Worm (Caenorhabditis elegans) whole organism, young adult: ENCODE data around the gene C31H2.4.

Experiments used
- B0035.1 ChIP-seq: sonication (generic microtip); optimal IDR thresholded peaks from 2 replicates; lab custom pipeline; 2016; ENCODE audit warnings: missing genetic modification characterization, mild to moderate bottlenecking, missing compliant biosample characterization, missing genotype, missing genetic modification reagents
- C06A6.2 ChIP-seq: fragments of 200-800 bp; sonication (Bioruptor generic); conservative IDR thresholded peaks from 2 replicates; pipeline ENCODE4 v1.3.6; 2022; ENCODE audit warnings: missing genetic modification characterization, missing compliant biosample characterization
- F22D6.2 ChIP-seq: sonication (generic microtip); optimal IDR thresholded peaks from 2 replicates; lab custom pipeline; 2016; ENCODE audit warnings: mild to moderate bottlenecking, missing genetic modification characterization, missing compliant biosample characterization
- F39B2.1 ChIP-seq: fragments of 200-800 bp; sonication (Bioruptor generic); IDR thresholded peaks from 2 replicates; pipeline ENCODE4 v1.3.6; 2022; ENCODE audit warnings: missing genetic modification reagents, missing genetic modification characterization, missing compliant biosample characterization
- F49E8.2 ChIP-seq: sonication (generic microtip); optimal IDR thresholded peaks from 3 replicates; lab custom pipeline; 2017; ENCODE audit warnings: missing genetic modification characterization, mild to moderate bottlenecking, missing compliant biosample characterization, antibody characterized with exemption, moderate library complexity; ENCODE audit not compliant: insufficient read depth
- F57A8.1 ChIP-seq: fragments of 200-800 bp; sonication (Bioruptor generic); optimal IDR thresholded peaks from 2 replicates; lab custom pipeline; 2018; ENCODE audit warnings: mild to moderate bottlenecking, missing genetic modification characterization, moderate library complexity, missing compliant biosample characterization
- K11D2.4 ChIP-seq: fragments of 200-800 bp; sonication (Bioruptor generic); IDR thresholded peaks from 2 replicates; pipeline ENCODE4 v1.3.6; 2022; ENCODE audit warnings: missing genetic modification reagents, missing genetic modification characterization, missing compliant biosample characterization
- K12H6.12 ChIP-seq: fragments of 200-800 bp; sonication (Bioruptor generic); optimal IDR thresholded peaks from 2 replicates; lab custom pipeline; 2018; ENCODE audit warnings: mild to moderate bottlenecking, missing genetic modification characterization, missing compliant biosample characterization
- T07F8.4 ChIP-seq: sonication (generic microtip); optimal IDR thresholded peaks from 2 replicates; lab custom pipeline; 2016; ENCODE audit warnings: mild to moderate bottlenecking, missing genetic modification characterization, moderate library complexity, missing compliant biosample characterization
- T26A5.8 ChIP-seq: sonication (generic microtip); optimal IDR thresholded peaks from 2 replicates; lab custom pipeline; 2016; ENCODE audit warnings: missing genetic modification characterization, missing compliant biosample characterization
- Y53F4B.3 ChIP-seq: fragments of 200-800 bp; sonication (Bioruptor generic); IDR thresholded peaks from 2 replicates; pipeline ENCODE4 v1.3.6; 2022; ENCODE audit warnings: missing genetic modification reagents, missing genetic modification characterization, missing compliant biosample characterization
- Y53G8AR.9 ChIP-seq: fragments of 200-800 bp; sonication (Bioruptor generic); conservative IDR thresholded peaks from 2 replicates; pipeline ENCODE4 v1.3.6; 2022; ENCODE audit warnings: missing genetic modification reagents, missing genetic modification characterization, missing compliant biosample characterization
- Y95B8A.8 ChIP-seq: fragments of 200-800 bp; sonication (Bioruptor generic); IDR thresholded peaks from 2 replicates; pipeline ENCODE4 v1.3.6; 2022; ENCODE audit warnings: missing genetic modification reagents, missing genetic modification characterization, missing compliant biosample characterization
- ZK185.1 ChIP-seq: sonication (generic microtip); optimal IDR thresholded peaks from 2 replicates; lab custom pipeline; 2016; ENCODE audit warnings: mild to moderate bottlenecking, missing genetic modification characterization, missing compliant biosample characterization; ENCODE audit not compliant: poor library complexity, severe bottlenecking
- akir-1 ChIP-seq: fragments of 200-800 bp; sonication (Bioruptor generic); optimal IDR thresholded peaks from 2 replicates; lab custom pipeline; 2018; ENCODE audit warnings: mild to moderate bottlenecking, missing genetic modification characterization, moderate library complexity, missing compliant biosample characterization
- ama-1 ChIP-seq, 3 experiments: fragments of 150-350 bp in 1 of 3; sonication (generic microtip) in 2 of 3; optimal IDR thresholded peaks; 2 replicates each; lab custom pipeline; 2014 to 2018; ENCODE audit warnings: missing biosample characterization in 2 of 3, missing genetic modification characterization in 2 of 3, missing genetic modification reagents in 2 of 3
- aptf-2 ChIP-seq: fragments of 200-800 bp; sonication (Bioruptor generic); conservative IDR thresholded peaks from 2 replicates; pipeline ENCODE4 v1.3.6; 2022; ENCODE audit warnings: missing genetic modification reagents, missing genetic modification characterization, missing compliant biosample characterization
- bed-1 ChIP-seq: fragments of 200-800 bp; sonication (Bioruptor generic); IDR thresholded peaks from 2 replicates; pipeline ENCODE4 v1.3.6; 2022; ENCODE audit warnings: missing genetic modification reagents, missing genetic modification characterization, missing compliant biosample characterization
- ceh-27 ChIP-seq: fragments of 200-800 bp; sonication (Bioruptor generic); optimal IDR thresholded peaks from 2 replicates; lab custom pipeline; 2018; ENCODE audit warnings: mild to moderate bottlenecking, missing genetic modification characterization, moderate library complexity, missing compliant biosample characterization
- dpl-1 ChIP-seq: fragments of 150-350 bp; optimal IDR thresholded peaks from 2 replicates; lab custom pipeline; 2014; ENCODE audit warnings: missing biosample characterization, missing genetic modification reagents, missing genetic modification characterization
- efl-1 ChIP-seq: fragments of 150-350 bp; optimal IDR thresholded peaks from 2 replicates; lab custom pipeline; 2014; ENCODE audit warnings: missing biosample characterization, missing genetic modification reagents, missing genetic modification characterization
- egrh-3 ChIP-seq: fragments of 200-800 bp; sonication (Bioruptor generic); IDR thresholded peaks from 2 replicates; pipeline ENCODE4 v1.3.6; 2022; ENCODE audit warnings: missing genetic modification reagents, missing genetic modification characterization, missing compliant biosample characterization
- fkh-3 ChIP-seq: sonication (generic microtip); optimal IDR thresholded peaks from 2 replicates; lab custom pipeline; 2016; ENCODE audit warnings: mild to moderate bottlenecking, missing genetic modification characterization, missing compliant biosample characterization
- gei-17 ChIP-seq: fragments of 200-800 bp; sonication (Bioruptor generic); optimal IDR thresholded peaks from 2 replicates; lab custom pipeline; 2018; ENCODE audit warnings: mild to moderate bottlenecking, missing genetic modification characterization, missing compliant biosample characterization
- him-1 ChIP-seq: sonication (generic microtip); optimal IDR thresholded peaks from 2 replicates; lab custom pipeline; 2016; ENCODE audit warnings: missing genotype, missing genetic modification reagents, missing genetic modification characterization, missing compliant biosample characterization
- hmg-20 ChIP-seq: fragments of 200-800 bp; sonication (Bioruptor generic); IDR thresholded peaks from 2 replicates; pipeline ENCODE4 v1.3.6; 2022; ENCODE audit warnings: missing genetic modification reagents, missing genetic modification characterization, missing compliant biosample characterization
- hsf-1 ChIP-seq: fragments of 200-800 bp; sonication (Bioruptor generic); IDR thresholded peaks from 2 replicates; pipeline ENCODE4 v1.3.6; 2022; ENCODE audit warnings: missing genetic modification reagents, missing genetic modification characterization, missing compliant biosample characterization
- lin-54 ChIP-seq: fragments of 200-800 bp; sonication (Bioruptor generic); optimal IDR thresholded peaks from 2 replicates; lab custom pipeline; 2018; ENCODE audit warnings: mild to moderate bottlenecking, missing genetic modification characterization, missing compliant biosample characterization
- madf-10 ChIP-seq: sonication (generic microtip); optimal IDR thresholded peaks from 2 replicates; lab custom pipeline; 2016; ENCODE audit warnings: mild to moderate bottlenecking, missing genetic modification characterization, missing compliant biosample characterization
- madf-3 ChIP-seq: fragments of 200-800 bp; sonication (Bioruptor generic); IDR thresholded peaks from 2 replicates; pipeline ENCODE4 v1.3.6; 2022; ENCODE audit warnings: missing genetic modification reagents, missing genetic modification characterization, missing compliant biosample characterization
- madf-6 ChIP-seq: fragments of 200-800 bp; sonication (Bioruptor generic); IDR thresholded peaks from 2 replicates; pipeline ENCODE4 v1.3.6; 2022; ENCODE audit warnings: missing genetic modification reagents, missing genetic modification characterization, missing compliant biosample characterization
- mcd-1 ChIP-seq: fragments of 200-800 bp; sonication (Bioruptor generic); IDR thresholded peaks from 2 replicates; pipeline ENCODE4 v1.3.6; 2022; ENCODE audit warnings: missing genetic modification reagents, missing genetic modification characterization, missing compliant biosample characterization
- mes-4 ChIP-seq: sonication (generic microtip); optimal IDR thresholded peaks from 2 replicates; lab custom pipeline; 2016; ENCODE audit warnings: missing genotype, missing genetic modification characterization, missing compliant biosample characterization
- nhr-80 ChIP-seq: sonication (generic microtip); optimal IDR thresholded peaks from 2 replicates; lab custom pipeline; 2016; ENCODE audit warnings: missing genetic modification characterization, missing compliant biosample characterization
- nhr-90 ChIP-seq: sonication (generic microtip); optimal IDR thresholded peaks from 2 replicates; lab custom pipeline; 2016; ENCODE audit warnings: missing genotype, mild to moderate bottlenecking, missing genetic modification characterization, missing compliant biosample characterization
- sdz-38 ChIP-seq: sonication (generic microtip); optimal IDR thresholded peaks from 2 replicates; lab custom pipeline; 2016; ENCODE audit warnings: missing genotype, missing genetic modification characterization, missing compliant biosample characterization
- somi-1 ChIP-seq: fragments of 200-800 bp; sonication (Bioruptor generic); optimal IDR thresholded peaks from 2 replicates; lab custom pipeline; 2018; ENCODE audit warnings: mild to moderate bottlenecking, missing genetic modification characterization, missing compliant biosample characterization
- unc-130 ChIP-seq: sonication (generic microtip); optimal IDR thresholded peaks from 2 replicates; lab custom pipeline; 2016; ENCODE audit warnings: missing genetic modification reagents, missing genetic modification characterization, missing compliant biosample characterization
- zfh-2 ChIP-seq: fragments of 200-800 bp; sonication (Bioruptor generic); conservative IDR thresholded peaks from 2 replicates; pipeline ENCODE4 v1.3.6; 2022; ENCODE audit warnings: missing genetic modification reagents, missing genetic modification characterization, missing compliant biosample characterization
- zim-3 ChIP-seq: sonication (generic microtip); optimal IDR thresholded peaks from 2 replicates; lab custom pipeline; 2017; ENCODE audit warnings: mild to moderate bottlenecking, missing genetic modification characterization, moderate library complexity, missing compliant biosample characterization

Gene C31H2.4

DNA sequence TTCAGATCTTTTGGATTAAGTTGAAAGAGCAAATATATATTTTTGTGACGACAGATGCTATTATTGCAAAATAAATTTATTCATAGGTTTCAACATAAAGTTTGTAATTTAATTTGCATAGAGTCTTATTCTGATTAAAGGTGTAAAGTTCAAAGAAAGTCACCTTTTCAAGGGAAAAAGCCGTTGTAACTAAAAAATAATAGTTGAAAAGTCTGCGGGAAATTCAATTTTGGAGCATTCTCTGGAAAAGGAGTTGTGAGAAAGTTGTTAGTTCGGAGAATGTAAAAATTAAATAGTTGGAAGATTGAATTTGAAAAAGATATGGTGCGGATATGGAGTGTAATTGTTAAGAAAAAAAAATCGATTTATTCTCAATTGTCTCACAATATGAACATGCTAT lies 4.6 kb upstream of the C31H2.4 start:
- no peak for TF ChIP-seq fkh-3 (tag; lab: Kevin White, UChicago)
- TF ChIP-seq nhr-80 (tag; lab: Kevin White, UChicago) = no peak
- no peak for TF ChIP-seq dpl-1 (GFP tag; lab: Kevin White, UChicago)
- TF ChIP-seq ZK185.1 (tag; lab: Kevin White, UChicago) = no peak
- TF ChIP-seq madf-10 (tag; lab: Kevin White, UChicago) = no peak
- TF ChIP-seq madf-6 = no peak
- TF ChIP-seq Y53G8AR.9 (GFP tag; lab: Robert Waterston, UW) = no peak
- TF ChIP-seq him-1 (tag; lab: Kevin White, UChicago) = no peak
- no peak for TF ChIP-seq gei-17 (GFP tag; lab: Kevin White, UChicago)
- TF ChIP-seq B0035.1 (tag; lab: Kevin White, UChicago) = no peak
- TF ChIP-seq aptf-2 = no peak
- TF ChIP-seq K12H6.12 = no peak
- no peak for TF ChIP-seq zfh-2 (GFP tag; lab: Robert Waterston, UW)

DNA sequence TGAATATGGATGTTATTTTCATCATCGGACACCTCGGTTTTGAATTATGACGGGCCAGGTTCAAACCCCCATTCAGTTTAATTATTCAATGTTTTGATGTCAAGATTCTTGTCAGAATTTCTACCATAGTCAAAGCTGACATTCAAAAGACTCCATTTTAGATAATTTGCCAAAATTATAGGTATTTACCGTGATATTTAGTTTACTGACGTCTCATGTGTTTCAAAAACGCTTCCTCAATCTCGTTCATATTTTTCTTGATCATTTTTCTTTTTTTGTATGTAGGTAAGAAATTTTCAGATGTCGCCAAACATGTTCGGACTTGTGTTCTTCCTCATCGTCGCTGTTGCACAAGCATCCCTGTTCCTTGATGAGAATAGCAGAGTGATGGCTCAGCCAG lies 3.3 kb upstream of the C31H2.4 start, which contains the start of gene EGAP5.1:
Gene EGAP5.1 (plus strand): TSS at position 301 of the 400 bp plus-strand sequence.
- TF ChIP-seq F22D6.2 (tag; lab: Kevin White, UChicago) = no peak
- TF ChIP-seq somi-1 (GFP tag; lab: Kevin White, UChicago) = no peak
- TF ChIP-seq F57A8.1 (GFP tag; lab: Kevin White, UChicago) = no peak
- no peak for TF ChIP-seq hmg-20 (GFP tag; lab: Robert Waterston, UW)
- TF ChIP-seq madf-6 = no peak
- no peak for TF ChIP-seq ZK185.1 (tag; lab: Kevin White, UChicago)
- TF ChIP-seq T26A5.8 (tag; lab: Kevin White, UChicago) = no peak
- TF ChIP-seq unc-130 (GFP tag; lab: Kevin White, UChicago) = no peak
- no peak for TF ChIP-seq mes-4 (tag; lab: Kevin White, UChicago)
- TF ChIP-seq F49E8.2 (tag; lab: Kevin White, UChicago) = no peak
- TF ChIP-seq lin-54 (GFP tag; lab: Kevin White, UChicago) = no peak
- no peak for TF ChIP-seq zim-3 (tag; lab: Kevin White, UChicago)
- TF ChIP-seq nhr-90 (tag; lab: Kevin White, UChicago) = no peak
- no peak for TF ChIP-seq mcd-1
- no peak for TF ChIP-seq Y53F4B.3 (GFP tag; lab: Robert Waterston, UW)
- no peak for TF ChIP-seq K12H6.12
- no peak for TF ChIP-seq ceh-27 (GFP tag; lab: Kevin White, UChicago)
- no peak for TF ChIP-seq madf-3 (GFP tag; lab: Robert Waterston, UW)
- TF ChIP-seq, all 124 proteins: peak for 0

DNA sequence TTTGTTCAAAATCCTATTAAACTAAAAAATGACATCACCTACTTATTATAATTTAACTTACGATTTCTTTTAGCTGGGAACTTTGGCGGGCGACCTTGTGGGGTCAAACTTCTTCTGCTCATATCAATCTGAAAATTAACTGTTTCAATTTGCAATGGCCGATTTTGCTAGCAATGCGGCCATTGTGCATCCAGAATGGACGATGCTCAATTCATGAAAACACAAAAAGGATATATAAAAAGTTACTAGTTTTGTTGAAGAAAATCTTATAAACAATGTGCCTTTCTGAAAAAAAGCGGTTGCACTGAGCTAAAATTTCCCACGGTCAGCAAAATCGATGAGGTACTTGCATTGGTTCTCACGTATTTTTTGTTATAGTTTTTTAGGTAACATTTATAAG lies 5.2 kb downstream of the C31H2.4 start, which contains the start of gene C31H2.3:
Gene C31H2.3 (minus strand): TSS at position 101 of the 400 bp plus-strand sequence.
- no peak for TF ChIP-seq K11D2.4 (GFP tag; lab: Robert Waterston, UW)
- TF ChIP-seq sdz-38 (tag; lab: Kevin White, UChicago) = no peak
- TF ChIP-seq efl-1 (GFP tag; lab: Kevin White, UChicago) = no peak
- TF ChIP-seq ama-1 (optimal IDR thresholded peaks at IDR 0.05; lab: Kevin White, UChicago) = no peak
- no peak for TF ChIP-seq ama-1 (GFP tag; optimal IDR thresholded peaks at IDR 0.05; lab: Kevin White, UChicago)
- no peak for TF ChIP-seq F39B2.1 (GFP tag; lab: Robert Waterston, UW)
- no peak for TF ChIP-seq Y95B8A.8 (GFP tag; lab: Robert Waterston, UW)
- no peak for TF ChIP-seq Y53G8AR.9 (GFP tag; lab: Robert Waterston, UW)
- TF ChIP-seq C06A6.2 = no peak
- TF ChIP-seq unc-130 (GFP tag; lab: Kevin White, UChicago) = no peak
- no peak for TF ChIP-seq bed-1 (GFP tag; lab: Robert Waterston, UW)
- no peak for TF ChIP-seq hsf-1 (GFP tag; lab: Robert Waterston, UW)
- no peak for TF ChIP-seq T07F8.4 (tag; lab: Kevin White, UChicago)
- no peak for TF ChIP-seq mes-4 (tag; lab: Kevin White, UChicago)
- TF ChIP-seq akir-1 (GFP tag; lab: Kevin White, UChicago) = no peak
- TF ChIP-seq egrh-3 = no peak
- TF ChIP-seq, all 124 proteins: peak for 0
